Fruit fly (Drosophila melanogaster): Measurements from ENCODE around the gene CG14384.
A peak's percentile ranks its signal among the peaks of the same experiment; 100 is the strongest.

CG14384 gene

DNA sequence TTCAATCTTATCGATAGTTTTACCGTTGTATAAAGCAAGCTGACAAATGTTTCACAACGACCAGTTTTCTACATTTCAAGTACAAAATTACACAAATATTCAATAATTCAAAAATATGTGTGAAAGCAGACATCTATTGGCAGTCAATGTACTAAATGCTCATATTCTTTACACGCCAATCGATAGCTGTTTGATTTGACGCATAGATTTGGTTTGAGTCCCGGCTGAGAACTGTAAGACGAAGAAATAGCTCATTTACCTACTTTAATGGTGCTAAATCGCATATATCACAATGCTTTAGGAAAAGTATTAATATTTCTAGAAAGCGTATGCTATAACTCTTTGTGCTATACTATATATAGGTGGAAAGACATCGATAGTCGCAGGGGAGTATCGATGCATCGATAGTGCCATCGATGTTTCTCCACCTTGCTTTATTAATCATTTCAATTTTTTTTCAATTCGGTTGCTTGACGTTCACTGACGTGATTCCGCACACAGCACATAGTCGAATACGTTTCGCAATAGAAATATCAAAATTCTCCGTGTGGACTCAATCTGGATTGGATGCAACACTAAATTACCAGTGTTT is 13.2 kb upstream of the CG14384 start, which contains the start of gene Paip2 (continued):
- TF ChIP-seq CG2116 (GFP tag; optimal IDR thresholded peaks at IDR 0.05) (peak; percentile 90), CG31224 (GFP tag; IDR thresholded peaks at IDR 0.05) (no peak), CG2199 (GFP tag; IDR thresholded peaks at IDR 0.05) (peak; percentile 65; the same call in 1 of the 3 replicates), Dip3 (GFP tag; optimal IDR thresholded peaks at IDR 0.05) (peak; percentile 9), CG3163 (GFP tag; optimal IDR thresholded peaks at IDR 0.05) (peak; percentile 11), CG8281 (tag; optimal IDR thresholded peaks at IDR 0.05) (no peak), cwo (GFP tag; optimal IDR thresholded peaks at IDR 0.05) (no peak), CG18619 (GFP tag; optimal IDR thresholded peaks at IDR 0.05) (no peak), CG11398 (GFP tag; optimal IDR thresholded peaks at IDR 0.05) (no peak), Deaf1 (tag; optimal IDR thresholded peaks at IDR 0.05) (no peak), disco-r (GFP tag; optimal IDR thresholded peaks at IDR 0.05) (no peak), ftz-f1 (GFP tag; optimal IDR thresholded peaks at IDR 0.05) (no peak), slp2 (GFP tag; optimal IDR thresholded peaks at IDR 0.05) (no peak), CG7839 (tag; optimal IDR thresholded peaks at IDR 0.05) (no peak), HHEX (GFP tag; optimal IDR thresholded peaks at IDR 0.05) (no peak), CG16813 (GFP tag; IDR thresholded peaks at IDR 0.05; ENCODE audit: partially characterized antibody) (peak; percentile 99), CG3838 (GFP tag; optimal IDR thresholded peaks at IDR 0.05) (peak; percentile 39), Sox102F (GFP tag; optimal IDR thresholded peaks at IDR 0.05) (no peak), CG10654 (GFP tag; optimal IDR thresholded peaks at IDR 0.05) (no peak), crol (GFP tag; IDR thresholded peaks at IDR 0.05) (no peak), CG14710 (tag; optimal IDR thresholded peaks at IDR 0.05) (peak; percentile 80), shn (GFP tag; optimal IDR thresholded peaks at IDR 0.05) (no peak), CG13775 (GFP tag; optimal IDR thresholded peaks at IDR 0.05) (no peak), CG7963 (GFP tag; IDR thresholded peaks at IDR 0.05; ENCODE audit: partially characterized antibody) (peak; percentile 94), ssp (GFP tag; IDR thresholded peaks at IDR 0.05) (no peak), en (GFP tag; optimal IDR thresholded peaks at IDR 0.05) (no peak), Asciz (GFP tag; optimal IDR thresholded peaks at IDR 0.05) (no peak), CG1603 (tag; optimal IDR thresholded peaks at IDR 0.05) (peak; percentile 71), CG2202 (tag; optimal IDR thresholded peaks at IDR 0.05) (no peak), Ets65A (GFP tag) (peak; percentile 92), lov (optimal IDR thresholded peaks at IDR 0.05) (no peak), lov (GFP tag; IDR thresholded peaks at IDR 0.05) (no peak), sens-2 (GFP tag; IDR thresholded peaks at IDR 0.05) (no peak), CG4282 (GFP tag; optimal IDR thresholded peaks at IDR 0.05) (no peak), CG9876 (GFP tag; optimal IDR thresholded peaks at IDR 0.05) (no peak), h (optimal IDR thresholded peaks at IDR 0.05) (no peak), CG32767 (GFP tag; IDR thresholded peaks at IDR 0.05) (no peak), ase (GFP tag; IDR thresholded peaks at IDR 0.05) (no peak), Trl (optimal IDR thresholded peaks at IDR 0.05) (no peak), Trl (GFP tag; optimal IDR thresholded peaks at IDR 0.05) (peak; percentile 28), C15 (GFP tag; IDR thresholded peaks at IDR 0.05) (no peak), CG6689 (GFP tag; IDR thresholded peaks at IDR 0.05) (no peak), pita (GFP tag; optimal IDR thresholded peaks at IDR 0.05) (peak; percentile 89), CG12391 (tag; optimal IDR thresholded peaks at IDR 0.05) (peak; percentile 40), CG12104 (GFP tag; optimal IDR thresholded peaks at IDR 0.05) (peak; percentile 34), eyg (GFP tag; optimal IDR thresholded peaks at IDR 0.05) (no peak), Lpt (GFP tag; optimal IDR thresholded peaks at IDR 0.05) (no peak), CG4854 (GFP tag; optimal IDR thresholded peaks at IDR 0.05) (no peak), CG1832 (GFP tag; optimal IDR thresholded peaks at IDR 0.05) (no peak), trem (tag; optimal IDR thresholded peaks at IDR 0.05) (peak; percentile 75), CHES-1-like (GFP tag; optimal IDR thresholded peaks at IDR 0.05) (no peak), jumu (GFP tag; optimal IDR thresholded peaks at IDR 0.05) (no peak), ara (GFP tag; IDR thresholded peaks at IDR 0.05) (no peak)

All from whole organism, embryonic.